Worm (Caenorhabditis elegans): Measurements from ENCODE around the gene snf-9.

snf-9 gene

ce11 chrIV:17338920-17339510 lies 27.1 kb downstream of the snf-9 start, which contains the start of gene C49C3.10:
Gene C49C3.10 (minus strand): TSS chrIV:17338970.
- TF ChIP-seq jun-1 (tag; optimal IDR thresholded peaks at IDR 0.05) (peak; percentile 80), pha-4 (tag; optimal IDR thresholded peaks at IDR 0.05) (peak; percentile 65), pqm-1 (tag; optimal IDR thresholded peaks at IDR 0.05) (peak; percentile 88), elt-2 (tag; optimal IDR thresholded peaks at IDR 0.05) (peak; percentile 94), skn-1 (tag; optimal IDR thresholded peaks at IDR 0.05) (no peak), ceh-28 (tag; optimal IDR thresholded peaks at IDR 0.05) (no peak), zag-1 (tag; optimal IDR thresholded peaks at IDR 0.05) (no peak)

ce11 chrIV:17341033-17341432 lies 29.1 kb downstream of the snf-9 start:
- TF ChIP-seq mml-1 (tag; optimal IDR thresholded peaks at IDR 0.05): no peak
- TF ChIP-seq egl-27 (tag; optimal IDR thresholded peaks at IDR 0.05): no peak
- TF ChIP-seq R02D3.7 (tag; optimal IDR thresholded peaks at IDR 0.05): no peak
- TF ChIP-seq pqm-1 (tag; optimal IDR thresholded peaks at IDR 0.05): no peak
- no peak for TF ChIP-seq nhr-43 (tag; optimal IDR thresholded peaks at IDR 0.05; ENCODE audit: poor library complexity, severe bottlenecking)
- TF ChIP-seq nhr-67 (tag; optimal IDR thresholded peaks at IDR 0.05): no peak
- no peak for TF ChIP-seq snpc-4 (tag; optimal IDR thresholded peaks at IDR 0.05)
- no peak for TF ChIP-seq fkh-10 (GFP tag; optimal IDR thresholded peaks at IDR 0.05)
- TF ChIP-seq elt-2 (tag; optimal IDR thresholded peaks at IDR 0.05): no peak
- TF ChIP-seq nhr-25 (tag; optimal IDR thresholded peaks at IDR 0.05): no peak
- no peak for TF ChIP-seq nhr-23 (tag; optimal IDR thresholded peaks at IDR 0.05)
- TF ChIP-seq nhr-11 (tag; optimal IDR thresholded peaks at IDR 0.05): no peak

ce11 chrIV:17342179-17342578 lies 30.2 kb downstream of the snf-9 start, which contains the start of gene C49C3.9:
Gene C49C3.9 (minus strand): TSS chrIV:17342314.
- TF ChIP-seq elt-2 (tag; optimal IDR thresholded peaks at IDR 0.05) (peak; percentile 92), egl-27 (tag; optimal IDR thresholded peaks at IDR 0.05) (no peak), pqm-1 (tag; optimal IDR thresholded peaks at IDR 0.05) (peak; percentile 85)

- TF ChIP-seq nhr-67 (tag; optimal IDR thresholded peaks at IDR 0.05): no peak
- TF ChIP-seq tbx-2 (tag; optimal IDR thresholded peaks at IDR 0.05): no peak
- no peak for TF ChIP-seq mdl-1 (tag; optimal IDR thresholded peaks at IDR 0.05)
- TF ChIP-seq nhr-76 (tag; optimal IDR thresholded peaks at IDR 0.05): no peak
- TF ChIP-seq fkh-2 (tag; optimal IDR thresholded peaks at IDR 0.05): no peak
- no peak for TF ChIP-seq ZK546.5 (tag; optimal IDR thresholded peaks at IDR 0.05)
- no peak for TF ChIP-seq hmg-11 (tag; optimal IDR thresholded peaks at IDR 0.05)
- TF ChIP-seq ama-1 (optimal IDR thresholded peaks at IDR 0.05): no peak
- no peak for TF ChIP-seq nhr-43 (tag; optimal IDR thresholded peaks at IDR 0.05; ENCODE audit: poor library complexity, severe bottlenecking)
- TF ChIP-seq fos-1 (tag; optimal IDR thresholded peaks at IDR 0.05): no peak
Measured at ce11 chrIV:17342667-17343066, 30.7 kb downstream of the snf-9 start, which contains the start of gene C49C3.21. Gene C49C3.21 (plus strand): TSS chrIV:17342967.

ce11 chrIV:17343482-17343881 lies 31.5 kb downstream of the snf-9 start, which contains the start of gene C49C3.11:
Gene C49C3.11 (plus strand): TSS chrIV:17343782.
- no peak for TF ChIP-seq fos-1 (tag; optimal IDR thresholded peaks at IDR 0.05)
- TF ChIP-seq ZK546.5 (tag; optimal IDR thresholded peaks at IDR 0.05): no peak
- no peak for TF ChIP-seq hmg-11 (tag; optimal IDR thresholded peaks at IDR 0.05)
- no peak for TF ChIP-seq egl-27 (tag; optimal IDR thresholded peaks at IDR 0.05)
- TF ChIP-seq nhr-237 (tag; optimal IDR thresholded peaks at IDR 0.05): no peak
- TF ChIP-seq fkh-2 (tag; optimal IDR thresholded peaks at IDR 0.05): no peak
- TF ChIP-seq nhr-77 (tag; optimal IDR thresholded peaks at IDR 0.05): no peak
- no peak for TF ChIP-seq daf-12 (tag; optimal IDR thresholded peaks at IDR 0.05)
- TF ChIP-seq pqm-1 (tag; optimal IDR thresholded peaks at IDR 0.05): no peak
- no peak for TF ChIP-seq mdl-1 (tag; optimal IDR thresholded peaks at IDR 0.05)

ce11 chrIV:17346599-17347218 lies 34.8 kb downstream of the snf-9 start, which contains the start of the genes clec-197 and clec-198:
Gene clec-197 (minus strand): TSS chrIV:17346699.
Gene clec-198 (plus strand): TSS chrIV:17347168.
- no peak for TF ChIP-seq ZK546.5 (tag; optimal IDR thresholded peaks at IDR 0.05)
- no peak for TF ChIP-seq nhr-25 (tag; optimal IDR thresholded peaks at IDR 0.05)
- no peak for TF ChIP-seq snpc-4 (tag; optimal IDR thresholded peaks at IDR 0.05)
- TF ChIP-seq lin-39 (tag; optimal IDR thresholded peaks at IDR 0.05): no peak
- TF ChIP-seq sea-2 (GFP tag; optimal IDR thresholded peaks at IDR 0.05): no peak
- no peak for TF ChIP-seq ztf-11 (tag; optimal IDR thresholded peaks at IDR 0.05)
- TF ChIP-seq nhr-237 (tag; optimal IDR thresholded peaks at IDR 0.05): no peak

Measured in whole organism, L3 larva.